Fruit fly (Drosophila melanogaster) whole organism: ENCODE results near the gene SA1.

ENCODE experiments used
- EcR ChIP-seq, 2 experiments: fragments of >200 bp; optimal IDR thresholded peaks; 2 replicates each; lab custom pipeline; 2017; ENCODE audit warnings: missing biosample characterization in 2 of 2, missing genetic modification characterization in 2 of 2, missing genetic modification reagents in 2 of 2
- pan ChIP-seq: fragments of >200 bp; optimal IDR thresholded peaks from 2 replicates; lab custom pipeline; 2017
- psq ChIP-seq: fragments of >200 bp; optimal IDR thresholded peaks from 2 replicates; lab custom pipeline; 2017

DNA sequence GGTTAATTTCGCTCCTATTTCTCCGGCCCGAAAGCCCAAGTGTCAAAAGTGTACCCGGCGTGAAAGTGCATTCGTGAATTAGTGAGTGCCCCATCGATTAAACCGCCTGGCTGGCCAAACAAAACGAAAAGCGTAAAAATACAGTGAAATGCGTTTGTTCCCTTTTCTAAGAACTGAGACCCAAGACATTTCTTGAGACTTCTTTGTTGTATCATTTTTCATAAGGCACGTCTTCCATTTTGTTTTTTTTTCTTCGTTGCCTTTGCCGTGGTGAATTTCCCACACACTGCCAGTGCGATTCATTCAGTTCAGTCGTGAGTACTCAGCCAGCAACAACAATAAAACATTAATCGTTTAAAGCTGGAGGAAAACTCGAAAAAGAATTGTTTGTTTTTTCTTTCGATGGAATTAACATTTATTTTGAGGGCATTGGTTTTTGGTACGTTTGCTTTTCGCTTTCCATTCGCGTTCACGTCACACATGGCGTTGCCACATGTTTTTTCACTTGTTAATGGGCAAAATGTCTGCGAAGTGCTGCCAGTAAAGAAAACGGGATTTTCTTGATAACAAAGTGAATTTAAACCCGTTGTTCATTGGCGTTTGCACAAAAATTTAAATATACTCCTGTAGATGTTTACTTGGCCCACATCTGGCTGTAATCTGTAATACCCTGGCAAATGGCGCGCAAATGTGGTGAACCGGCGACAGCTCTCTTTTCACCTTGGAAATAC, 28.7 kb upstream of the SA1 start:
- TF ChIP-seq pan (no peak), EcR (GFP tag; optimal IDR thresholded peaks at IDR 0.05; lab: Kevin White, UChicago) (no peak), psq (lab: Kevin White, UChicago) (no peak)
